Worm (Caenorhabditis elegans) whole organism, midembryonic: ENCODE measurements around the gene msp-77.

Experiments
- cog-1 ChIP-seq: sonication (generic microtip); optimal IDR thresholded peaks from 2 replicates; lab custom pipeline; 2016; ENCODE audit warnings: missing genetic modification characterization, missing compliant biosample characterization
- flt-1 ChIP-seq: fragments of 200-800 bp; sonication (Bioruptor generic); IDR thresholded peaks from 2 replicates; pipeline ENCODE4 v1.3.6; 2022; ENCODE audit warnings: missing genetic modification characterization, missing compliant biosample characterization
- klf-2 ChIP-seq: fragments of 200-800 bp; sonication (Bioruptor generic); conservative IDR thresholded peaks from 2 replicates; pipeline ENCODE4 v1.3.6; 2022; ENCODE audit warnings: missing genetic modification reagents, missing genetic modification characterization, missing compliant biosample characterization
- med-1 ChIP-seq: sonication (generic microtip); optimal IDR thresholded peaks from 2 replicates; lab custom pipeline; 2017; ENCODE audit warnings: missing genetic modification characterization, mild to moderate bottlenecking, missing compliant biosample characterization, antibody characterized with exemption, missing genetic modification reagents; ENCODE audit not compliant: insufficient read depth
- ref-1 ChIP-seq: fragments of 200-800 bp; sonication (Bioruptor generic); conservative IDR thresholded peaks from 2 replicates; pipeline ENCODE4 v1.3.6; 2022; ENCODE audit warnings: missing genetic modification reagents, missing genetic modification characterization, missing compliant biosample characterization
- tab-1 ChIP-seq: fragments of 200-800 bp; sonication (Bioruptor generic); IDR thresholded peaks from 2 replicates; pipeline ENCODE4 v1.3.6; 2022; ENCODE audit warnings: missing genetic modification characterization, missing compliant biosample characterization
- ztf-23 ChIP-seq: fragments of 200-800 bp; sonication (Bioruptor generic); IDR thresholded peaks from 2 replicates; pipeline ENCODE4 v1.3.6; 2022; ENCODE audit warnings: missing genetic modification reagents, missing genetic modification characterization, missing compliant biosample characterization
- ztf-29 ChIP-seq: fragments of 200-800 bp; sonication (Bioruptor generic); IDR thresholded peaks from 2 replicates; pipeline ENCODE4 v1.3.6; 2022; ENCODE audit warnings: missing genetic modification reagents, missing genetic modification characterization, missing compliant biosample characterization

ce11 chrIV:9850931-9851330 is 43.5 kb upstream of the msp-77 start, which contains the start of gene ssp-10:
- TF ChIP-seq klf-2 (GFP tag; lab: Robert Waterston, UW) (no peak), ztf-29 (no peak), tab-1 (no peak), med-1 (GFP tag; lab: Kevin White, UChicago) (no peak), flt-1 (GFP tag; lab: Robert Waterston, UW) (no peak), ref-1 (no peak), ztf-23 (GFP tag; lab: Robert Waterston, UW) (no peak), cog-1 (tag; lab: Kevin White, UChicago) (no peak)
